Worm (Caenorhabditis elegans) whole organism, L1 larva: ENCODE data around the gene ddl-2.

ENCODE experiments used
- C04F5.9 ChIP-seq: sonication (generic microtip); optimal IDR thresholded peaks from 2 replicates; lab custom pipeline; 2016; ENCODE audit warnings: missing genetic modification characterization, missing compliant biosample characterization
- C34B4.2 ChIP-seq: sonication (generic microtip); optimal IDR thresholded peaks from 2 replicates; lab custom pipeline; 2017; ENCODE audit warnings: mild to moderate bottlenecking, missing genetic modification characterization, missing compliant biosample characterization
- alr-1 ChIP-seq: fragments of 200-800 bp; sonication (Bioruptor generic); optimal IDR thresholded peaks from 2 replicates; lab custom pipeline; 2018; ENCODE audit warnings: borderline replicate concordance, mild to moderate bottlenecking, missing genetic modification characterization, missing compliant biosample characterization
- aly-2 ChIP-seq: fragments of 150-350 bp; optimal IDR thresholded peaks from 2 replicates; lab custom pipeline; 2014; ENCODE audit warnings: missing biosample characterization, missing genetic modification characterization
- ama-1 ChIP-seq: fragments of 150-350 bp; optimal IDR thresholded peaks from 2 replicates; lab custom pipeline; 2014
- ceh-8 ChIP-seq: fragments of 200-800 bp; sonication (Bioruptor generic); optimal IDR thresholded peaks from 2 replicates; lab custom pipeline; 2018; ENCODE audit warnings: mild to moderate bottlenecking, missing genetic modification characterization, moderate library complexity, missing compliant biosample characterization
- dsc-1 ChIP-seq: sonication (generic microtip); optimal IDR thresholded peaks from 2 replicates; lab custom pipeline; 2016; ENCODE audit warnings: mild to moderate bottlenecking, missing genetic modification characterization, missing compliant biosample characterization
- efl-1 ChIP-seq, 4 experiments: fragments of 150-350 bp; optimal IDR thresholded peaks in 3 of 4; peaks in 1 of 4; 1 replicate in 1 of 4; 2 replicates in 3 of 4; lab custom pipeline; 2014; ENCODE audit warnings: missing biosample characterization in 2 of 4, missing genetic modification characterization in 2 of 4, missing genetic modification reagents in 2 of 4
- efl-3 ChIP-seq: fragments of 200-800 bp; sonication (Bioruptor generic); optimal IDR thresholded peaks from 2 replicates; lab custom pipeline; 2018; ENCODE audit warnings: mild to moderate bottlenecking, missing genetic modification characterization, missing compliant biosample characterization
- egl-13 ChIP-seq: sonication (generic microtip); optimal IDR thresholded peaks from 2 replicates; lab custom pipeline; 2016; ENCODE audit warnings: missing genotype, missing genetic modification reagents, missing genetic modification characterization, missing compliant biosample characterization
- elt-3 ChIP-seq, 6 experiments: fragments of 150-350 bp in 1 of 6; sonication (generic microtip); optimal IDR thresholded peaks; 2 replicates each; lab custom pipeline; 2017 to 2018; ENCODE audit warnings: missing biosample characterization in 6 of 6, missing genetic modification characterization in 6 of 6, inconsistent platforms in 1 of 6
- ets-5 ChIP-seq: fragments of 200-800 bp; sonication (Bioruptor generic); IDR thresholded peaks from 2 replicates; pipeline ENCODE4 v1.3.6; 2022; ENCODE audit warnings: missing genetic modification characterization, missing compliant biosample characterization
- fkh-10 ChIP-seq: sonication (generic microtip); optimal IDR thresholded peaks from 2 replicates; lab custom pipeline; 2017; ENCODE audit warnings: missing biosample characterization, missing genetic modification reagents, missing genetic modification characterization
- fos-1 ChIP-seq: fragments of 150-350 bp; optimal IDR thresholded peaks from 2 replicates; lab custom pipeline; 2014; ENCODE audit warnings: missing biosample characterization, missing genetic modification characterization
- grh-1 ChIP-seq: fragments of 200-800 bp; sonication (Bioruptor generic); IDR thresholded peaks from 2 replicates; pipeline ENCODE4 v1.3.6; 2022; ENCODE audit warnings: missing genetic modification reagents, missing genetic modification characterization, missing compliant biosample characterization
- irx-1 ChIP-seq: sonication (generic microtip); optimal IDR thresholded peaks from 2 replicates; lab custom pipeline; 2016; ENCODE audit warnings: missing genetic modification characterization, missing compliant biosample characterization
- lin-14 ChIP-seq: fragments of 200-800 bp; sonication (Bioruptor generic); optimal IDR thresholded peaks from 2 replicates; lab custom pipeline; 2018; ENCODE audit warnings: mild to moderate bottlenecking, missing genetic modification characterization, moderate library complexity, missing compliant biosample characterization
- lin-15B ChIP-seq: fragments of 150-350 bp; sonication (generic microtip); optimal IDR thresholded peaks from 3 replicates; lab custom pipeline; 2014; ENCODE audit warnings: missing biosample characterization, missing genetic modification characterization
- lin-35 ChIP-seq, 2 experiments: fragments of 150-350 bp; optimal IDR thresholded peaks; 2 replicates each; lab custom pipeline; 2014; ENCODE audit warnings: missing biosample characterization in 2 of 2, missing genetic modification characterization in 2 of 2, missing genetic modification reagents in 2 of 2
- lsy-2 ChIP-seq, 2 experiments: fragments of 150-350 bp; optimal IDR thresholded peaks; 2 replicates each; lab custom pipeline; 2014; ENCODE audit warnings: missing biosample characterization in 2 of 2, missing genetic modification characterization in 2 of 2
- mep-1 ChIP-seq: fragments of 150-350 bp; optimal IDR thresholded peaks from 2 replicates; lab custom pipeline; 2014; ENCODE audit warnings: missing biosample characterization, missing genetic modification characterization
- nhr-20 ChIP-seq: sonication (generic microtip); optimal IDR thresholded peaks from 2 replicates; lab custom pipeline; 2016; ENCODE audit warnings: mild to moderate bottlenecking, missing genetic modification characterization, missing compliant biosample characterization
- nhr-28 ChIP-seq: fragments of 150-350 bp; optimal IDR thresholded peaks from 2 replicates; lab custom pipeline; 2014; ENCODE audit warnings: missing biosample characterization, missing genetic modification characterization
- nhr-47 ChIP-seq: sonication (generic microtip); optimal IDR thresholded peaks from 2 replicates; lab custom pipeline; 2016; ENCODE audit warnings: mild to moderate bottlenecking, missing genetic modification characterization, moderate library complexity, missing compliant biosample characterization
- pag-3 ChIP-seq: sonication (generic microtip); optimal IDR thresholded peaks from 2 replicates; lab custom pipeline; 2017; ENCODE audit warnings: missing genetic modification characterization, mild to moderate bottlenecking, missing compliant biosample characterization, antibody characterized with exemption, borderline replicate concordance; ENCODE audit not compliant: insufficient read depth
- rnt-1 ChIP-seq: sonication (generic microtip); optimal IDR thresholded peaks from 2 replicates; lab custom pipeline; 2016; ENCODE audit warnings: mild to moderate bottlenecking, missing genetic modification characterization, moderate library complexity, missing compliant biosample characterization
- snu-23 ChIP-seq: sonication (generic microtip); optimal IDR thresholded peaks from 2 replicates; lab custom pipeline; 2016; ENCODE audit warnings: missing genetic modification characterization, missing compliant biosample characterization
- sox-4 ChIP-seq: sonication (generic microtip); optimal IDR thresholded peaks from 2 replicates; lab custom pipeline; 2016; ENCODE audit warnings: missing genetic modification characterization, missing compliant biosample characterization
- sptf-1 ChIP-seq: fragments of 150-350 bp; optimal IDR thresholded peaks from 2 replicates; lab custom pipeline; 2014; ENCODE audit warnings: missing biosample characterization, missing genetic modification characterization
- swsn-7 ChIP-seq: sonication (generic microtip); optimal IDR thresholded peaks from 2 replicates; lab custom pipeline; 2016; ENCODE audit warnings: missing genetic modification characterization, missing compliant biosample characterization
- unc-130 ChIP-seq: fragments of 150-350 bp; optimal IDR thresholded peaks from 2 replicates; lab custom pipeline; 2017; ENCODE audit warnings: missing biosample characterization, missing genetic modification characterization, inconsistent platforms
- unc-86 ChIP-seq: sonication (generic microtip); optimal IDR thresholded peaks from 2 replicates; lab custom pipeline; 2016; ENCODE audit warnings: missing genetic modification characterization, missing compliant biosample characterization
- xbp-1 ChIP-seq: sonication (generic microtip); optimal IDR thresholded peaks from 2 replicates; lab custom pipeline; 2016; ENCODE audit warnings: missing genetic modification characterization, missing compliant biosample characterization
- zip-4 ChIP-seq: fragments of 200-800 bp; sonication (Bioruptor generic); optimal IDR thresholded peaks from 2 replicates; lab custom pipeline; 2018; ENCODE audit warnings: mild to moderate bottlenecking, missing genetic modification characterization, moderate library complexity, missing compliant biosample characterization
- ztf-11 ChIP-seq, 2 experiments: sonication (generic microtip); optimal IDR thresholded peaks; 2 replicates each; lab custom pipeline; 2016 to 2017; ENCODE audit warnings: missing genetic modification characterization in 2 of 2, missing biosample characterization in 1 of 2, missing compliant biosample characterization in 1 of 2

ddl-2 gene

ce11 chrII:13494762-13495161 is 52.7 kb downstream of the ddl-2 start (continued):
- peak; percentile 35 for TF ChIP-seq irx-1
- TF ChIP-seq swsn-7 (tag; lab: Kevin White, UChicago), result peak; percentile 50
- peak; percentile 66 for TF ChIP-seq mep-1
- peak; percentile 60 for TF ChIP-seq nhr-47 (tag; lab: Kevin White, UChicago)
- peak; percentile 25 for TF ChIP-seq rnt-1 (tag; lab: Kevin White, UChicago)
- TF ChIP-seq aly-2, result no peak
- peak; percentile 68 to 69 for TF ChIP-seq lsy-2 (tag; optimal IDR thresholded peaks at IDR 0.05; lab: Kevin White, UChicago)
- peak; percentile 11 for TF ChIP-seq nhr-28
- TF ChIP-seq lin-35 (GFP tag; optimal IDR thresholded peaks at IDR 0.05; lab: Kevin White, UChicago), result peak; percentile 13 to 42
- TF ChIP-seq snu-23 (GFP tag; lab: Kevin White, UChicago), result peak; percentile 61
- no peak for TF ChIP-seq C34B4.2 (tag; lab: Kevin White, UChicago)
- TF ChIP-seq sox-4 (tag; lab: Kevin White, UChicago), result peak; percentile 7
- peak; percentile 26 for TF ChIP-seq nhr-20 (tag; lab: Kevin White, UChicago)
- TF ChIP-seq dsc-1, result peak; percentile 58
- no peak for TF ChIP-seq zip-4 (GFP tag; lab: Kevin White, UChicago)
- TF ChIP-seq unc-130 (tag; lab: Kevin White, UChicago), result peak; percentile 57
- no peak for TF ChIP-seq elt-3 (tag; optimal IDR thresholded peaks at IDR 0.05; lab: Kevin White, UChicago)
- TF ChIP-seq xbp-1, result peak; percentile 42
- TF ChIP-seq C04F5.9 (tag; lab: Kevin White, UChicago), result no peak

ce11 chrII:13494175-13494650 is 53.2 kb downstream of the ddl-2 start, which contains the start of gene ndua-7:
TSS of gene ndua-7 (minus strand) at chrII:13494600.
- peak; percentile 31 for TF ChIP-seq ceh-8 (GFP tag; lab: Kevin White, UChicago)
- no peak for TF ChIP-seq efl-1 (optimal IDR thresholded peaks at IDR 0.05; lab: Kevin White, UChicago)
- TF ChIP-seq efl-1 (GFP tag; optimal IDR thresholded peaks at IDR 0.05 in 1 of 2; lab: Kevin White, UChicago), result peak in 1 of 2 experiments; percentile 35
- TF ChIP-seq ama-1 (lab: Kevin White, UChicago), result no peak

- TF ChIP-seq nhr-20 (tag; lab: Kevin White, UChicago) (no peak), unc-86 (tag; lab: Kevin White, UChicago) (no peak), nhr-28 (no peak), alr-1 (tag; lab: Kevin White, UChicago) (no peak), swsn-7 (tag; lab: Kevin White, UChicago) (no peak), irx-1 (no peak), lin-35 (GFP tag; optimal IDR thresholded peaks at IDR 0.05; lab: Kevin White, UChicago) (no peak), sptf-1 (tag; lab: Kevin White, UChicago) (no peak), nhr-47 (tag; lab: Kevin White, UChicago) (no peak), egl-13 (no peak), lin-14 (GFP tag; lab: Kevin White, UChicago) (no peak), rnt-1 (tag; lab: Kevin White, UChicago) (no peak), lin-15B (tag; lab: Kevin White, UChicago) (no peak), pag-3 (tag; lab: Kevin White, UChicago) (no peak), ztf-11 (tag; optimal IDR thresholded peaks at IDR 0.05; lab: Kevin White, UChicago) (no peak), fkh-10 (GFP tag; lab: Kevin White, UChicago) (no peak), grh-1 (GFP tag; lab: Robert Waterston, UW) (no peak), fos-1 (tag; lab: Kevin White, UChicago) (no peak), efl-3 (GFP tag; lab: Kevin White, UChicago) (no peak), ets-5 (no peak)
These were observed 54.5 kb downstream of the ddl-2 start, which contains the start of gene F45H10.2 for ce11 chrII:13492948-13493347. TSS of gene F45H10.2 (minus strand) at chrII:13493048.
